Fruit fly (Drosophila melanogaster): ENCODE data around the gene Smn.

- no peak for TF ChIP-seq psq (optimal IDR thresholded peaks at IDR 0.05)
- no peak for TF ChIP-seq usp (GFP tag; optimal IDR thresholded peaks at IDR 0.05)
- no peak for TF ChIP-seq pan (optimal IDR thresholded peaks at IDR 0.05)
Measured at dm6 chr3L:16580049-16580448, 1.3 kb downstream of the Smn start, which contains the start of gene nxf2.

Data from whole organism.